Worm (Caenorhabditis elegans) whole organism, L1 larva: ENCODE measurements around the gene pgph-1.

ENCODE experiments used
- Y116A8C.19 ChIP-seq: sonication (generic microtip); optimal IDR thresholded peaks from 2 replicates; lab custom pipeline; 2016; ENCODE audit warnings: missing compliant biosample characterization, missing genetic modification characterization, borderline replicate concordance
- aha-1 ChIP-seq: fragments of 150-350 bp; optimal IDR thresholded peaks from 2 replicates; lab custom pipeline; 2014; ENCODE audit warnings: missing biosample characterization, missing genetic modification characterization
- alr-1 ChIP-seq: fragments of 200-800 bp; sonication (Bioruptor generic); optimal IDR thresholded peaks from 2 replicates; lab custom pipeline; 2018; ENCODE audit warnings: borderline replicate concordance, mild to moderate bottlenecking, missing genetic modification characterization, missing compliant biosample characterization
- aly-2 ChIP-seq: fragments of 150-350 bp; optimal IDR thresholded peaks from 2 replicates; lab custom pipeline; 2014; ENCODE audit warnings: missing biosample characterization, missing genetic modification characterization
- blmp-1 ChIP-seq: fragments of 150-350 bp; optimal IDR thresholded peaks from 2 replicates; lab custom pipeline; 2014; ENCODE audit warnings: missing biosample characterization, missing genetic modification characterization
- ceh-63 ChIP-seq: fragments of 200-800 bp; sonication (Bioruptor generic); optimal IDR thresholded peaks from 2 replicates; lab custom pipeline; 2018; ENCODE audit warnings: mild to moderate bottlenecking, missing genetic modification characterization, missing compliant biosample characterization
- ceh-90 ChIP-seq: sonication (generic microtip); optimal IDR thresholded peaks from 2 replicates; lab custom pipeline; 2016; ENCODE audit warnings: missing genetic modification characterization, missing compliant biosample characterization
- dpl-1 ChIP-seq, 3 experiments: fragments of 150-350 bp in 2 of 3; sonication (generic microtip) in 1 of 3; optimal IDR thresholded peaks; 2 replicates each; lab custom pipeline; 2014 to 2017; ENCODE audit warnings: missing biosample characterization in 3 of 3, missing genetic modification characterization in 3 of 3, missing genetic modification reagents in 3 of 3
- dsc-1 ChIP-seq: sonication (generic microtip); optimal IDR thresholded peaks from 2 replicates; lab custom pipeline; 2016; ENCODE audit warnings: mild to moderate bottlenecking, missing genetic modification characterization, missing compliant biosample characterization
- efl-1 ChIP-seq, 4 experiments: fragments of 150-350 bp; optimal IDR thresholded peaks in 3 of 4; peaks in 1 of 4; 1 replicate in 1 of 4; 2 replicates in 3 of 4; lab custom pipeline; 2014; ENCODE audit warnings: missing biosample characterization in 2 of 4, missing genetic modification characterization in 2 of 4, missing genetic modification reagents in 2 of 4
- efl-3 ChIP-seq: fragments of 200-800 bp; sonication (Bioruptor generic); optimal IDR thresholded peaks from 2 replicates; lab custom pipeline; 2018; ENCODE audit warnings: mild to moderate bottlenecking, missing genetic modification characterization, missing compliant biosample characterization
- egl-13 ChIP-seq: sonication (generic microtip); optimal IDR thresholded peaks from 2 replicates; lab custom pipeline; 2016; ENCODE audit warnings: missing genotype, missing genetic modification reagents, missing genetic modification characterization, missing compliant biosample characterization
- ets-5 ChIP-seq: fragments of 200-800 bp; sonication (Bioruptor generic); IDR thresholded peaks from 2 replicates; pipeline ENCODE4 v1.3.6; 2022; ENCODE audit warnings: missing genetic modification characterization, missing compliant biosample characterization
- fkh-10 ChIP-seq: sonication (generic microtip); optimal IDR thresholded peaks from 2 replicates; lab custom pipeline; 2017; ENCODE audit warnings: missing biosample characterization, missing genetic modification reagents, missing genetic modification characterization
- fkh-8 ChIP-seq: sonication (generic microtip); optimal IDR thresholded peaks from 2 replicates; lab custom pipeline; 2016; ENCODE audit warnings: mild to moderate bottlenecking, missing genetic modification characterization, missing compliant biosample characterization
- fos-1 ChIP-seq: fragments of 150-350 bp; optimal IDR thresholded peaks from 2 replicates; lab custom pipeline; 2014; ENCODE audit warnings: missing biosample characterization, missing genetic modification characterization
- hlh-17 ChIP-seq: fragments of 200-800 bp; sonication (Bioruptor generic); optimal IDR thresholded peaks from 2 replicates; lab custom pipeline; 2018; ENCODE audit warnings: missing genetic modification characterization, mild to moderate bottlenecking, missing compliant biosample characterization, moderate library complexity, borderline replicate concordance
- hlh-4 ChIP-seq: sonication (generic microtip); optimal IDR thresholded peaks from 2 replicates; lab custom pipeline; 2016; ENCODE audit warnings: mild to moderate bottlenecking, missing genetic modification characterization, missing compliant biosample characterization
- irx-1 ChIP-seq: sonication (generic microtip); optimal IDR thresholded peaks from 2 replicates; lab custom pipeline; 2016; ENCODE audit warnings: missing genetic modification characterization, missing compliant biosample characterization
- isw-1 ChIP-seq: fragments of 200-800 bp; sonication (Bioruptor generic); IDR thresholded peaks from 2 replicates; pipeline ENCODE4 v1.3.6; 2022; ENCODE audit warnings: missing genetic modification characterization, missing compliant biosample characterization
- jun-1 ChIP-seq: fragments of 150-350 bp; optimal IDR thresholded peaks from 2 replicates; lab custom pipeline; 2014; ENCODE audit warnings: missing biosample characterization, missing genetic modification reagents, missing genetic modification characterization
- lin-13 ChIP-seq: fragments of 150-350 bp; optimal IDR thresholded peaks from 2 replicates; lab custom pipeline; 2014; ENCODE audit warnings: missing biosample characterization, missing genetic modification reagents, missing genetic modification characterization
- lin-14 ChIP-seq: fragments of 200-800 bp; sonication (Bioruptor generic); optimal IDR thresholded peaks from 2 replicates; lab custom pipeline; 2018; ENCODE audit warnings: mild to moderate bottlenecking, missing genetic modification characterization, moderate library complexity, missing compliant biosample characterization
- lin-15B ChIP-seq: fragments of 150-350 bp; sonication (generic microtip); optimal IDR thresholded peaks from 3 replicates; lab custom pipeline; 2014; ENCODE audit warnings: missing biosample characterization, missing genetic modification characterization
- lin-35 ChIP-seq, 2 experiments: fragments of 150-350 bp; optimal IDR thresholded peaks; 2 replicates each; lab custom pipeline; 2014; ENCODE audit warnings: missing biosample characterization in 2 of 2, missing genetic modification characterization in 2 of 2, missing genetic modification reagents in 2 of 2
- lin-39 ChIP-seq: fragments of 150-350 bp; optimal IDR thresholded peaks from 2 replicates; lab custom pipeline; 2014; ENCODE audit warnings: missing biosample characterization, missing genetic modification reagents, missing genetic modification characterization
- mab-9 ChIP-seq: fragments of 200-800 bp; sonication (Bioruptor generic); IDR thresholded peaks from 2 replicates; pipeline ENCODE4 v1.3.6; 2022; ENCODE audit warnings: missing genetic modification reagents, missing genetic modification characterization, missing compliant biosample characterization
- mdl-1 ChIP-seq, 2 experiments: fragments of 150-350 bp; optimal IDR thresholded peaks; 2 replicates each; lab custom pipeline; 2014 to 2017; ENCODE audit warnings: missing biosample characterization in 2 of 2, missing genetic modification characterization in 2 of 2, inconsistent platforms in 1 of 2
- mep-1 ChIP-seq: fragments of 150-350 bp; optimal IDR thresholded peaks from 2 replicates; lab custom pipeline; 2014; ENCODE audit warnings: missing biosample characterization, missing genetic modification characterization
- nhr-19 ChIP-seq: fragments of 200-800 bp; sonication (Bioruptor generic); conservative IDR thresholded peaks from 2 replicates; pipeline ENCODE4 v1.3.6; 2022; ENCODE audit warnings: missing genetic modification characterization, missing compliant biosample characterization
- nhr-28 ChIP-seq: fragments of 150-350 bp; optimal IDR thresholded peaks from 2 replicates; lab custom pipeline; 2014; ENCODE audit warnings: missing biosample characterization, missing genetic modification characterization
- nhr-47 ChIP-seq: sonication (generic microtip); optimal IDR thresholded peaks from 2 replicates; lab custom pipeline; 2016; ENCODE audit warnings: mild to moderate bottlenecking, missing genetic modification characterization, moderate library complexity, missing compliant biosample characterization
- nhr-71 ChIP-seq: sonication (generic microtip); optimal IDR thresholded peaks from 2 replicates; lab custom pipeline; 2016; ENCODE audit warnings: mild to moderate bottlenecking, missing genetic modification characterization, moderate library complexity, missing compliant biosample characterization
- nhr-76 ChIP-seq: sonication (generic microtip); optimal IDR thresholded peaks from 2 replicates; lab custom pipeline; 2017; ENCODE audit warnings: missing biosample characterization, missing genetic modification characterization
- nhr-77 ChIP-seq: fragments of 150-350 bp; optimal IDR thresholded peaks from 2 replicates; lab custom pipeline; 2014; ENCODE audit warnings: missing biosample characterization, missing genetic modification characterization
- nhr-84 ChIP-seq: sonication (generic microtip); optimal IDR thresholded peaks from 2 replicates; lab custom pipeline; 2017; ENCODE audit warnings: missing biosample characterization, missing genetic modification characterization
- nhr-85 ChIP-seq: sonication (generic microtip); peaks from one replicate; lab custom pipeline; 2016; ENCODE audit warnings: missing genetic modification characterization, inconsistent platforms, missing compliant biosample characterization
- pax-3 ChIP-seq: fragments of 200-800 bp; sonication (Bioruptor generic); optimal IDR thresholded peaks from 2 replicates; lab custom pipeline; 2018; ENCODE audit warnings: mild to moderate bottlenecking, missing genetic modification characterization, moderate library complexity, missing compliant biosample characterization
- skn-1 ChIP-seq: fragments of 150-350 bp; optimal IDR thresholded peaks from 2 replicates; lab custom pipeline; 2014; ENCODE audit warnings: missing biosample characterization, missing genetic modification characterization
- snpc-4 ChIP-seq: fragments of 150-350 bp; optimal IDR thresholded peaks from 2 replicates; lab custom pipeline; 2014; ENCODE audit warnings: missing biosample characterization, missing genetic modification characterization
- sox-4 ChIP-seq: sonication (generic microtip); optimal IDR thresholded peaks from 2 replicates; lab custom pipeline; 2016; ENCODE audit warnings: missing genetic modification characterization, missing compliant biosample characterization
- sptf-1 ChIP-seq: fragments of 150-350 bp; optimal IDR thresholded peaks from 2 replicates; lab custom pipeline; 2014; ENCODE audit warnings: missing biosample characterization, missing genetic modification characterization
- tbx-2 ChIP-seq: sonication (generic microtip); optimal IDR thresholded peaks from 2 replicates; lab custom pipeline; 2016; ENCODE audit warnings: missing genetic modification characterization, missing compliant biosample characterization
- unc-130 ChIP-seq: fragments of 150-350 bp; optimal IDR thresholded peaks from 2 replicates; lab custom pipeline; 2017; ENCODE audit warnings: missing biosample characterization, missing genetic modification characterization, inconsistent platforms

The pgph-1 gene

ce11 chrV:5704467-5704866 lies 48.9 kb downstream of the pgph-1 start:
- no peak for TF ChIP-seq tbx-2 (tag; lab: Kevin White, UChicago)
- no peak for TF ChIP-seq jun-1
- TF ChIP-seq aly-2 (tag; lab: Kevin White, UChicago), result no peak
- peak; percentile 11 for TF ChIP-seq fos-1 (tag; lab: Kevin White, UChicago)
- no peak for TF ChIP-seq unc-130
- TF ChIP-seq nhr-47 (tag; lab: Kevin White, UChicago), result peak; percentile 37
- no peak for TF ChIP-seq hlh-17 (GFP tag; lab: Kevin White, UChicago)
- no peak for TF ChIP-seq efl-1 (optimal IDR thresholded peaks at IDR 0.05; lab: Kevin White, UChicago)
- TF ChIP-seq efl-1 (GFP tag; optimal IDR thresholded peaks at IDR 0.05 in 1 of 2; lab: Kevin White, UChicago), result no peak
- no peak for TF ChIP-seq aha-1 (tag; lab: Kevin White, UChicago)
- TF ChIP-seq nhr-28 (tag; lab: Kevin White, UChicago), result no peak
- TF ChIP-seq hlh-4 (tag; lab: Kevin White, UChicago), result no peak
- TF ChIP-seq mep-1, result no peak
- no peak for TF ChIP-seq mab-9 (GFP tag; lab: Robert Waterston, UW)
- TF ChIP-seq fkh-8 (tag; lab: Kevin White, UChicago), result peak; percentile 85
- TF ChIP-seq dpl-1 (GFP tag; optimal IDR thresholded peaks at IDR 0.05; lab: Kevin White, UChicago), result no peak
- TF ChIP-seq Y116A8C.19, result no peak
- no peak for TF ChIP-seq mdl-1 (tag; optimal IDR thresholded peaks at IDR 0.05; lab: Kevin White, UChicago)
- no peak for TF ChIP-seq irx-1 (tag; lab: Kevin White, UChicago)
- peak; percentile 66 for TF ChIP-seq nhr-71
- TF ChIP-seq isw-1, result no peak
- no peak for TF ChIP-seq skn-1 (tag; lab: Kevin White, UChicago)
- TF ChIP-seq egl-13, result peak; percentile 24
- no peak for TF ChIP-seq nhr-84 (tag; lab: Kevin White, UChicago)
- TF ChIP-seq nhr-85 (tag; lab: Kevin White, UChicago), result no peak
- TF ChIP-seq lin-15B (tag; lab: Kevin White, UChicago), result no peak
- no peak for TF ChIP-seq lin-39 (tag; lab: Kevin White, UChicago)
- no peak for TF ChIP-seq ceh-90 (tag; lab: Kevin White, UChicago)
- no peak for TF ChIP-seq alr-1 (tag; lab: Kevin White, UChicago)
- no peak for TF ChIP-seq ceh-63 (GFP tag; lab: Kevin White, UChicago)
- no peak for TF ChIP-seq lin-14
- TF ChIP-seq pax-3 (tag; lab: Kevin White, UChicago), result peak; percentile 73
- TF ChIP-seq lin-13 (GFP tag; lab: Kevin White, UChicago), result no peak
- TF ChIP-seq dsc-1 (tag; lab: Kevin White, UChicago), result peak; percentile 91
- TF ChIP-seq sptf-1, result no peak
- no peak for TF ChIP-seq nhr-76 (tag; lab: Kevin White, UChicago)
- TF ChIP-seq efl-3, result no peak
- no peak for TF ChIP-seq fkh-10
- TF ChIP-seq blmp-1 (tag; lab: Kevin White, UChicago), result no peak
- TF ChIP-seq nhr-19 (GFP tag; lab: Robert Waterston, UW), result 0 out of 2 replicates have a peak, but pooled peaks have one; percentile 12
- no peak for TF ChIP-seq nhr-77 (tag; lab: Kevin White, UChicago)
- no peak for TF ChIP-seq lin-35 (GFP tag; optimal IDR thresholded peaks at IDR 0.05; lab: Kevin White, UChicago)
- peak; percentile 43 for TF ChIP-seq sox-4 (tag; lab: Kevin White, UChicago)
- no peak for TF ChIP-seq ets-5 (GFP tag; lab: Robert Waterston, UW)
- no peak for TF ChIP-seq snpc-4 (tag; lab: Kevin White, UChicago)
- TF ChIP-seq, all 84 proteins: peak for 9
